Fruit fly (Drosophila melanogaster) whole organism, wandering third instar larva: ENCODE results near the gene PolrMT.

Experiments used
- Abd-B ChIP-seq: fragments of >200 bp; optimal IDR thresholded peaks from 2 replicates; lab custom pipeline; 2017; ENCODE audit warnings: missing biosample characterization, missing genetic modification characterization
- CG9705 ChIP-seq: fragments of 200-800 bp; sonication (Bioruptor generic); optimal IDR thresholded peaks from 2 replicates; lab custom pipeline; 2018; ENCODE audit warnings: missing biosample characterization, mild to moderate bottlenecking, missing genetic modification characterization
- Dfd ChIP-seq: fragments of >200 bp; optimal IDR thresholded peaks from 2 replicates; lab custom pipeline; 2017; ENCODE audit warnings: missing biosample characterization, missing genetic modification characterization
- Dif ChIP-seq: fragments of 200-275, 200-300 bp; sonication (Bioruptor generic); optimal IDR thresholded peaks from 2 replicates; lab custom pipeline; 2018; ENCODE audit warnings: missing biosample characterization, missing genetic modification characterization; ENCODE audit not compliant: partially characterized antibody
- GATAd ChIP-seq: sonication (Bioruptor generic); optimal IDR thresholded peaks from 2 replicates; lab custom pipeline; 2016; ENCODE audit warnings: missing biosample characterization, missing genetic modification characterization
- HLH106 ChIP-seq: fragments of 200-800 bp; optimal IDR thresholded peaks from 3 replicates; lab custom pipeline; 2019; ENCODE audit warnings: missing biosample characterization, mild to moderate bottlenecking, missing genetic modification characterization, moderate library complexity
- Hnf4 ChIP-seq: fragments of 200-800 bp; sonication (Bioruptor generic); optimal IDR thresholded peaks from 2 replicates; lab custom pipeline; 2016; ENCODE audit warnings: missing biosample characterization, mild to moderate bottlenecking, missing genetic modification characterization
- Hr78 ChIP-seq: fragments of >200 bp; optimal IDR thresholded peaks from 2 replicates; lab custom pipeline; 2017; ENCODE audit warnings: missing biosample characterization, missing genetic modification characterization
- Jra ChIP-seq: sonication (Bioruptor generic); optimal IDR thresholded peaks from 2 replicates; lab custom pipeline; 2016; ENCODE audit warnings: missing biosample characterization, missing genetic modification characterization
- Myc ChIP-seq: fragments of >200 bp; optimal IDR thresholded peaks from 2 replicates; lab custom pipeline; 2017
- Rel ChIP-seq, 2 experiments: fragments of 200-800 bp; sonication (Bioruptor generic) in 1 of 2; optimal IDR thresholded peaks; 2 replicates in 1 of 2; 3 replicates in 1 of 2; lab custom pipeline; 2016 to 2019; ENCODE audit warnings: mild to moderate bottlenecking in 2 of 2, missing biosample characterization in 2 of 2, missing genetic modification characterization in 2 of 2, moderate library complexity in 1 of 2
- Sp1 ChIP-seq: fragments of 200-800 bp; sonication (Bioruptor generic); optimal IDR thresholded peaks from 3 replicates; lab custom pipeline; 2019; ENCODE audit warnings: missing biosample characterization, mild to moderate bottlenecking, missing genetic modification characterization, moderate library complexity
- br ChIP-seq: fragments of 200-800 bp; sonication (Bioruptor generic); optimal IDR thresholded peaks from 2 replicates; lab custom pipeline; 2016; ENCODE audit warnings: missing biosample characterization, missing genetic modification characterization
- dl ChIP-seq, 2 experiments: fragments of 175-275, 200-275 bp in 1 of 2; fragments of 200-275 bp in 1 of 2; sonication (Bioruptor generic); optimal IDR thresholded peaks; lab custom pipeline; 2018; ENCODE audit warnings: mild to moderate bottlenecking in 2 of 2, missing biosample characterization in 2 of 2, missing genetic modification characterization in 2 of 2, moderate library complexity in 2 of 2; ENCODE audit not compliant: partially characterized antibody in 2 of 2, insufficient read depth in 1 of 2
- dmrt93B ChIP-seq: fragments of 200-800 bp; sonication (Bioruptor generic); optimal IDR thresholded peaks from 2 replicates; lab custom pipeline; 2018; ENCODE audit warnings: missing biosample characterization, mild to moderate bottlenecking, missing genetic modification characterization
- dsf ChIP-seq: sonication (Bioruptor generic); optimal IDR thresholded peaks from 2 replicates; lab custom pipeline; 2016; ENCODE audit warnings: missing biosample characterization, missing genetic modification characterization, borderline replicate concordance
- foxo ChIP-seq, 2 experiments: fragments of 200-800 bp; sonication (Bioruptor generic); optimal IDR thresholded peaks; 2 replicates in 1 of 2; 3 replicates in 1 of 2; lab custom pipeline; 2016 to 2017; ENCODE audit warnings: missing biosample characterization in 2 of 2, missing genetic modification characterization in 2 of 2
- fru ChIP-seq: fragments of 200-800 bp; sonication (Bioruptor generic); optimal IDR thresholded peaks from 3 replicates; lab custom pipeline; 2016; ENCODE audit warnings: missing biosample characterization, mild to moderate bottlenecking, missing genetic modification characterization
- h ChIP-seq: fragments of 200-800 bp; sonication (Bioruptor generic); optimal IDR thresholded peaks from 3 replicates; lab custom pipeline; 2016; ENCODE audit warnings: missing biosample characterization, mild to moderate bottlenecking, missing genetic modification characterization
- jim ChIP-seq: fragments of 175-275, 200-325 bp; sonication (Bioruptor generic); optimal IDR thresholded peaks from 2 replicates; lab custom pipeline; 2016; ENCODE audit warnings: missing biosample characterization, mild to moderate bottlenecking, missing genetic modification characterization
- lola ChIP-seq: fragments of >200 bp; optimal IDR thresholded peaks from 2 replicates; lab custom pipeline; 2017; ENCODE audit warnings: missing biosample characterization, missing genetic modification characterization
- pan ChIP-seq: fragments of >200 bp; optimal IDR thresholded peaks from 2 replicates; lab custom pipeline; 2017
- sage ChIP-seq: fragments of 200-800 bp; sonication (Bioruptor generic); optimal IDR thresholded peaks from 2 replicates; lab custom pipeline; 2016; ENCODE audit warnings: missing biosample characterization, mild to moderate bottlenecking, missing genetic modification characterization
- sv ChIP-seq: fragments of 200-800 bp; sonication (Bioruptor generic); optimal IDR thresholded peaks from 3 replicates; lab custom pipeline; 2016; ENCODE audit warnings: missing biosample characterization, missing genetic modification characterization
- tai ChIP-seq: sonication (Bioruptor generic); optimal IDR thresholded peaks from 2 replicates; lab custom pipeline; 2016; ENCODE audit warnings: missing biosample characterization, missing genetic modification characterization
- usp ChIP-seq: fragments of >200 bp; optimal IDR thresholded peaks from 2 replicates; lab custom pipeline; 2017; ENCODE audit warnings: missing biosample characterization, missing genetic modification characterization
- woc ChIP-seq: sonication (Bioruptor generic); optimal IDR thresholded peaks from 2 replicates; lab custom pipeline; 2016; ENCODE audit warnings: missing biosample characterization, mild to moderate bottlenecking, missing genetic modification characterization

PolrMT gene

DNA sequence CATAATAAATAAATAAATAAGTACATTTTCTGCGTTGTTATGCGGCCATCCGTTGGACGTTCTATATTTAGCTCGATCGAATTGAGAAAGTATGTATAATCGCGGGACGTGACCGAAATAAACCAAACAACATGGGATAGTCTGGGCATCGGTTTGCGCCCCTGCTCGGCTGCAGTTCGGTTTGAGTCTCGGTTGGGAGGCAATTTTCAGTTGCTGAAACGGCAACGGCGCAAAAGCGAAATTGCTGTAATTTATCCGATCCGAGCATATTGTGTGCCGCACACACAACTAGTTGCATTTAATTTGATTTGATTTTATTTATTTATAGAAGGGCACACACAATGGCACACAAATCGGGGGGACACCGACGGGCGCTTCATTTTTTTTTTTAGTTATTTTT, 10.0 kb upstream of the PolrMT start:
- TF ChIP-seq Dif (GFP tag; lab: Kevin White, UChicago) (peak; percentile 6), br (GFP tag; lab: Kevin White, UChicago) (peak; percentile 0), GATAd (GFP tag; lab: Kevin White, UChicago) (no peak)
- TF ChIP-seq, all 38 proteins: peak for 2

DNA sequence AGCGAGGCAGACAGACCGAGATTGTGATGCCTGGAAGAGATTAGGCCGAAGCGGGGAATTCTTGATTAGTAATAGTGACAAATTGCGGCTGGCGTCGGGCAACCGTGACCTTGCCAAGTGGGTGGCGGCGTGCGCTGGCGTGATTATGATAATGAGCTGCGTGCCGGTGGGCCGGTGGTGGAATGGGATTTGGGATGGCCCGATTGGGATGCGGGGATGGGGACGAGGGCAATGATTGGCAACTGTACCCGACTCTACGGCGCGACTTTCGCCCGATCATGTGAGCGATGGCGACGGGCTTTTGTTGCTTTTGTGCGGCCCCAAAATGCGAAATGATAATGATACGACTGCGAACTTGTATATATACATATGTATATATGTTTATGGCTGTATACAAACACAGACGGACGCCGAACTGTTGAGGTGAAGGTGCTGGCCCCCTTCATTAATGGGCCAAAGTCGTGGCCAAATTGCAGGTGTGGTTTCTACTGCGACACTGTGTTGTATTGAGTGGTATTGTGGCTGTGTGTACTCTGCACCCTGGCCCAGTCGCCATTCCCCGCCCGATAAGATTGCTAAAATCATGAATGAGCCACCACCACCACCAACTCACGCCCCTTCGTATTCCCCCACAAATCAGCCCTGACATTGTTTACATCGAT, 8.6 kb upstream of the PolrMT start:
- TF ChIP-seq sage (GFP tag; lab: Kevin White, UChicago) (no peak), dl (GFP tag; optimal IDR thresholded peaks at IDR 0.05; lab: Kevin White, UChicago; ENCODE audit: insufficient read depth in 1 of 2, partially characterized antibody in 2 of 2) (no peak), foxo (GFP tag; optimal IDR thresholded peaks at IDR 0.05; lab: Kevin White, UChicago) (peak in 1 of 2 experiments; percentile 2), Rel (GFP tag; optimal IDR thresholded peaks at IDR 0.05; lab: Kevin White, UChicago) (peak; percentile 58), Rel (tag; optimal IDR thresholded peaks at IDR 0.05; lab: Kevin White, UChicago) (peak; percentile 74), dsf (GFP tag; lab: Kevin White, UChicago) (no peak), dmrt93B (GFP tag; lab: Kevin White, UChicago) (no peak), Myc (no peak), h (GFP tag; lab: Kevin White, UChicago) (peak; percentile 67), Jra (GFP tag; lab: Kevin White, UChicago) (peak; percentile 48), Hnf4 (GFP tag; lab: Kevin White, UChicago) (peak; percentile 76), fru (GFP tag; lab: Kevin White, UChicago) (peak; percentile 24), br (GFP tag; lab: Kevin White, UChicago) (peak; percentile 19)

DNA sequence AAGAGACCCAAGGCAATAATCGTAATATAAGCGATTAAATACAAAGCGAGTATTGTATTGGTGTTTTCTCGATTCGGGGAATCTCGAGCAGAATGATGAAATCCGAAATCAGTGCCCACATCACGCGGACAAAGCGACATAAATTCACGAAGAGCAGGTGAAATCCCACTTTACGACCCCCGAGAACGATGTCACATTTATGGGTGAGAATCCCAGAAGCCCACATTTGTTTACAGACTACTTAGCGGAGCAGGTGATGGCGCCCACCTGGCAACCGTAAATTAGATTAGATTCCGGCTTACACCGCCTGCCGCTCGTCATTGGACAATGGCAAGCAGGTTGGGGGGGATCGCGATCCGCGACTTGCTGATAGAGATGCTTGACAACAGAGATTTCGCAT, 6.1 kb upstream of the PolrMT start:
- no peak for TF ChIP-seq Rel (GFP tag; optimal IDR thresholded peaks at IDR 0.05; lab: Kevin White, UChicago)
- TF ChIP-seq Rel (tag; optimal IDR thresholded peaks at IDR 0.05; lab: Kevin White, UChicago) = peak; percentile 84
- no peak for TF ChIP-seq pan
- TF ChIP-seq fru (GFP tag; lab: Kevin White, UChicago) = no peak
- TF ChIP-seq Sp1 (GFP tag; lab: Kevin White, UChicago) = no peak
- no peak for TF ChIP-seq Dif (GFP tag; lab: Kevin White, UChicago)
- TF ChIP-seq, all 38 proteins: peak for 1

DNA sequence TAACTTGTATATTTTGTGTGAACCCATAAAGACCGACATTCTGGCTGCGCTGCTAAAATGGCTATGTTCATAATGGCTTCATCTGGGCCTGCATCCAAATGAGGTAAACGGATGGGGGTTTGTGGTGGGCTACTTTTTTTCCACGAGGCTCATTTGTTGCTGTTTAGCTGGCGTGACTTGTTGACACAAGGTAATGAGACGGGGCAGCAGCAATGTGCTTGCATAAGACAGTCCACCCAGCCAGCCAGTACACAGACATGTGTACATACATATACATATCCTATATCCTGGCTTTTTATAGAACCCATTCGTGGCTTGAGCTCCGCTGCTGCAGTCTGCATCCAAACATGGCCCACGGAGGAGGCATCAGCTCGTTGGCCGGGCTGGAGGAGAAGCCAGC, 4.5 kb upstream of the PolrMT start, which contains the start of gene CG14340:
TSS of gene CG14340 (plus strand) at position 301 of the 400 bp plus-strand sequence.
- TF ChIP-seq dsf (GFP tag; lab: Kevin White, UChicago) (no peak), dmrt93B (GFP tag; lab: Kevin White, UChicago) (no peak), Dfd (GFP tag; lab: Kevin White, UChicago) (no peak), usp (no peak), Abd-B (GFP tag; lab: Kevin White, UChicago) (no peak), Hr78 (GFP tag; lab: Kevin White, UChicago) (no peak), sv (GFP tag; lab: Kevin White, UChicago) (no peak)

DNA sequence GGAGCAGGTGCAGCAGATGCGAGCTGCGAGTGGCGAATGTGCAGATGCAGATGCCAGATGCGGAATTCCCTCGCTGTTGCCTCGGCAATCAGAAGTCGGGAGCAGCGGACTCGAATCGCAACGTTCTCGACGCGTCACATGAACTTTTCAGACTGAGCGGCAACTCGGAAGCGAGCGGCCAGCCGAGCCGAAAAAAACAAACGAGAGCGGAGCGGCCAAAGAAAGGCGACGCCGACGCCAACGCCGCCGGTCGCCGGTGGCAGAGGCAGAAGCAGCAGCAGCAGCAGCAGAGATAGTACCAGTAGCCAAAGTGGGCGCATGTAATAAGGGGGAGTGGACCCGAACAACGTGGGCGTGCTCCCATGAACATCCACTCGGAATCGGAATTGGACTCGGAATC, 5.8 kb downstream of the PolrMT start, which contains the start of gene CG4629:
TSS of gene CG4629 (minus strand) at position 156 of the 400 bp plus-strand sequence.
- no peak for TF ChIP-seq tai (GFP tag; lab: Kevin White, UChicago)
- no peak for TF ChIP-seq Jra (GFP tag; lab: Kevin White, UChicago)
- TF ChIP-seq br (GFP tag; lab: Kevin White, UChicago) = no peak
- no peak for TF ChIP-seq CG9705 (GFP tag; lab: Kevin White, UChicago)
- no peak for TF ChIP-seq Rel (GFP tag; optimal IDR thresholded peaks at IDR 0.05; lab: Kevin White, UChicago)
- TF ChIP-seq Rel (tag; optimal IDR thresholded peaks at IDR 0.05; lab: Kevin White, UChicago) = peak; percentile 20
- TF ChIP-seq Hnf4 (GFP tag; lab: Kevin White, UChicago) = no peak
- TF ChIP-seq Dfd (GFP tag; lab: Kevin White, UChicago) = no peak
- no peak for TF ChIP-seq dmrt93B (GFP tag; lab: Kevin White, UChicago)
- peak; percentile 59 for TF ChIP-seq Dif (GFP tag; lab: Kevin White, UChicago)
- peak; percentile 13 for TF ChIP-seq fru (GFP tag; lab: Kevin White, UChicago)
- no peak for TF ChIP-seq lola (GFP tag; lab: Kevin White, UChicago)
- TF ChIP-seq HLH106 = no peak
- no peak for TF ChIP-seq woc (GFP tag; lab: Kevin White, UChicago)
- no peak for TF ChIP-seq dsf (GFP tag; lab: Kevin White, UChicago)
- TF ChIP-seq jim (GFP tag; lab: Kevin White, UChicago) = no peak
